Worm (Caenorhabditis elegans): Measurements from ENCODE around the gene sucl-2.

- no peak for TF ChIP-seq nhr-11 (tag; optimal IDR thresholded peaks at IDR 0.05)
- no peak for TF ChIP-seq ztf-16 (tag; optimal IDR thresholded peaks at IDR 0.05)
- TF ChIP-seq tbx-2 (tag; optimal IDR thresholded peaks at IDR 0.05), result no peak
- no peak for TF ChIP-seq mec-3 (tag; optimal IDR thresholded peaks at IDR 0.05; ENCODE audit: borderline replicate concordance)
- no peak for TF ChIP-seq unc-3 (GFP tag; conservative IDR thresholded peaks at IDR 0.05)
- no peak for TF ChIP-seq unc-3 (tag; optimal IDR thresholded peaks at IDR 0.05)
- no peak for TF ChIP-seq ceh-19 (GFP tag; optimal IDR thresholded peaks at IDR 0.05)
These were observed 27.8 kb downstream of the sucl-2 start, which contains the start of gene clc-19 for ce11 chrIII:873432-873831.

Measured in whole organism, late embryonic.